Fruit fly (Drosophila melanogaster) whole organism, wandering third instar larva: ENCODE measurements around the gene Cyp4d21.

ENCODE experiments used
- Abd-B ChIP-seq: fragments of >200 bp; optimal IDR thresholded peaks from 2 replicates; lab custom pipeline; 2017; ENCODE audit warnings: missing biosample characterization, missing genetic modification characterization
- CG32264 ChIP-seq: fragments of 200-800 bp; sonication (Bioruptor generic); optimal IDR thresholded peaks from 2 replicates; lab custom pipeline; 2016; ENCODE audit warnings: missing biosample characterization, missing genetic modification characterization
- CG9705 ChIP-seq: fragments of 200-800 bp; sonication (Bioruptor generic); optimal IDR thresholded peaks from 2 replicates; lab custom pipeline; 2018; ENCODE audit warnings: missing biosample characterization, mild to moderate bottlenecking, missing genetic modification characterization
- CrebA ChIP-seq: fragments of 200-800 bp; sonication (Bioruptor generic); optimal IDR thresholded peaks from 2 replicates; lab custom pipeline; 2016; ENCODE audit warnings: missing biosample characterization, mild to moderate bottlenecking, missing genetic modification characterization, borderline replicate concordance
- Dfd ChIP-seq: fragments of >200 bp; optimal IDR thresholded peaks from 2 replicates; lab custom pipeline; 2017; ENCODE audit warnings: missing biosample characterization, missing genetic modification characterization
- Dif ChIP-seq: fragments of 200-275, 200-300 bp; sonication (Bioruptor generic); optimal IDR thresholded peaks from 2 replicates; lab custom pipeline; 2018; ENCODE audit warnings: missing biosample characterization, missing genetic modification characterization; ENCODE audit not compliant: partially characterized antibody
- GATAd ChIP-seq: sonication (Bioruptor generic); optimal IDR thresholded peaks from 2 replicates; lab custom pipeline; 2016; ENCODE audit warnings: missing biosample characterization, missing genetic modification characterization
- HLH106 ChIP-seq: fragments of 200-800 bp; optimal IDR thresholded peaks from 3 replicates; lab custom pipeline; 2019; ENCODE audit warnings: missing biosample characterization, mild to moderate bottlenecking, missing genetic modification characterization, moderate library complexity
- Hnf4 ChIP-seq: fragments of 200-800 bp; sonication (Bioruptor generic); optimal IDR thresholded peaks from 2 replicates; lab custom pipeline; 2016; ENCODE audit warnings: missing biosample characterization, mild to moderate bottlenecking, missing genetic modification characterization
- Hr78 ChIP-seq: fragments of >200 bp; optimal IDR thresholded peaks from 2 replicates; lab custom pipeline; 2017; ENCODE audit warnings: missing biosample characterization, missing genetic modification characterization
- Hr83 ChIP-seq: fragments of 200-300 bp; sonication (Bioruptor generic); optimal IDR thresholded peaks from 2 replicates; lab custom pipeline; 2016; ENCODE audit warnings: missing biosample characterization, mild to moderate bottlenecking, missing genetic modification characterization, moderate library complexity; ENCODE audit not compliant: poor library complexity, severe bottlenecking
- Jra ChIP-seq: sonication (Bioruptor generic); optimal IDR thresholded peaks from 2 replicates; lab custom pipeline; 2016; ENCODE audit warnings: missing biosample characterization, missing genetic modification characterization
- Mio ChIP-seq: sonication (Bioruptor generic); optimal IDR thresholded peaks from 2 replicates; lab custom pipeline; 2016; ENCODE audit warnings: missing biosample characterization, missing genetic modification characterization
- Myc ChIP-seq: fragments of >200 bp; optimal IDR thresholded peaks from 2 replicates; lab custom pipeline; 2017
- N ChIP-seq: fragments of >200 bp; optimal IDR thresholded peaks from 2 replicates; lab custom pipeline; 2018; ENCODE audit warnings: missing biosample characterization, missing external identifiers, missing genetic modification characterization
- OdsH ChIP-seq: fragments of 200-800 bp; sonication (Bioruptor generic); optimal IDR thresholded peaks from 2 replicates; lab custom pipeline; 2016; ENCODE audit warnings: missing biosample characterization, mild to moderate bottlenecking, missing genetic modification characterization
- Rel ChIP-seq, 2 experiments: fragments of 200-800 bp; sonication (Bioruptor generic) in 1 of 2; optimal IDR thresholded peaks; 2 replicates in 1 of 2; 3 replicates in 1 of 2; lab custom pipeline; 2016 to 2019; ENCODE audit warnings: mild to moderate bottlenecking in 2 of 2, missing biosample characterization in 2 of 2, missing genetic modification characterization in 2 of 2, moderate library complexity in 1 of 2
- Sp1 ChIP-seq: fragments of 200-800 bp; sonication (Bioruptor generic); optimal IDR thresholded peaks from 3 replicates; lab custom pipeline; 2019; ENCODE audit warnings: missing biosample characterization, mild to moderate bottlenecking, missing genetic modification characterization, moderate library complexity
- Vsx2 ChIP-seq: fragments of 200-300, 225-300 bp; sonication (Bioruptor generic); optimal IDR thresholded peaks from 2 replicates; lab custom pipeline; 2018; ENCODE audit warnings: missing biosample characterization, missing genetic modification characterization; ENCODE audit not compliant: partially characterized antibody
- br ChIP-seq: fragments of 200-800 bp; sonication (Bioruptor generic); optimal IDR thresholded peaks from 2 replicates; lab custom pipeline; 2016; ENCODE audit warnings: missing biosample characterization, missing genetic modification characterization
- brk ChIP-seq: fragments of 200-800 bp; sonication (Bioruptor generic); optimal IDR thresholded peaks from 2 replicates; lab custom pipeline; 2016; ENCODE audit warnings: missing biosample characterization, mild to moderate bottlenecking, missing genetic modification characterization
- dl ChIP-seq, 2 experiments: fragments of 175-275, 200-275 bp in 1 of 2; fragments of 200-275 bp in 1 of 2; sonication (Bioruptor generic); optimal IDR thresholded peaks; lab custom pipeline; 2018; ENCODE audit warnings: mild to moderate bottlenecking in 2 of 2, missing biosample characterization in 2 of 2, missing genetic modification characterization in 2 of 2, moderate library complexity in 2 of 2; ENCODE audit not compliant: partially characterized antibody in 2 of 2, insufficient read depth in 1 of 2
- dmrt93B ChIP-seq: fragments of 200-800 bp; sonication (Bioruptor generic); optimal IDR thresholded peaks from 2 replicates; lab custom pipeline; 2018; ENCODE audit warnings: missing biosample characterization, mild to moderate bottlenecking, missing genetic modification characterization
- dsf ChIP-seq: sonication (Bioruptor generic); optimal IDR thresholded peaks from 2 replicates; lab custom pipeline; 2016; ENCODE audit warnings: missing biosample characterization, missing genetic modification characterization, borderline replicate concordance
- ey ChIP-seq: fragments of 200-800 bp; sonication (Bioruptor generic); optimal IDR thresholded peaks from 2 replicates; lab custom pipeline; 2016; ENCODE audit warnings: missing biosample characterization, missing genetic modification characterization
- foxo ChIP-seq, 2 experiments: fragments of 200-800 bp; sonication (Bioruptor generic); optimal IDR thresholded peaks; 2 replicates in 1 of 2; 3 replicates in 1 of 2; lab custom pipeline; 2016 to 2017; ENCODE audit warnings: missing biosample characterization in 2 of 2, missing genetic modification characterization in 2 of 2
- fru ChIP-seq: fragments of 200-800 bp; sonication (Bioruptor generic); optimal IDR thresholded peaks from 3 replicates; lab custom pipeline; 2016; ENCODE audit warnings: missing biosample characterization, mild to moderate bottlenecking, missing genetic modification characterization
- h ChIP-seq: fragments of 200-800 bp; sonication (Bioruptor generic); optimal IDR thresholded peaks from 3 replicates; lab custom pipeline; 2016; ENCODE audit warnings: missing biosample characterization, mild to moderate bottlenecking, missing genetic modification characterization
- jim ChIP-seq: fragments of 175-275, 200-325 bp; sonication (Bioruptor generic); optimal IDR thresholded peaks from 2 replicates; lab custom pipeline; 2016; ENCODE audit warnings: missing biosample characterization, mild to moderate bottlenecking, missing genetic modification characterization
- lola ChIP-seq: fragments of >200 bp; optimal IDR thresholded peaks from 2 replicates; lab custom pipeline; 2017; ENCODE audit warnings: missing biosample characterization, missing genetic modification characterization
- pan ChIP-seq: fragments of >200 bp; optimal IDR thresholded peaks from 2 replicates; lab custom pipeline; 2017
- psq ChIP-seq: fragments of 200-800 bp; sonication (Bioruptor generic); optimal IDR thresholded peaks from 3 replicates; lab custom pipeline; 2017; ENCODE audit warnings: missing biosample characterization, mild to moderate bottlenecking, missing genetic modification characterization, moderate library complexity
- rgr ChIP-seq: fragments of 200-800 bp; sonication (Bioruptor generic); optimal IDR thresholded peaks from 3 replicates; lab custom pipeline; 2016; ENCODE audit warnings: missing biosample characterization, mild to moderate bottlenecking, missing genetic modification characterization
- sage ChIP-seq: fragments of 200-800 bp; sonication (Bioruptor generic); optimal IDR thresholded peaks from 2 replicates; lab custom pipeline; 2016; ENCODE audit warnings: missing biosample characterization, mild to moderate bottlenecking, missing genetic modification characterization
- sv ChIP-seq: fragments of 200-800 bp; sonication (Bioruptor generic); optimal IDR thresholded peaks from 3 replicates; lab custom pipeline; 2016; ENCODE audit warnings: missing biosample characterization, missing genetic modification characterization
- tai ChIP-seq: sonication (Bioruptor generic); optimal IDR thresholded peaks from 2 replicates; lab custom pipeline; 2016; ENCODE audit warnings: missing biosample characterization, missing genetic modification characterization
- usp ChIP-seq: fragments of >200 bp; optimal IDR thresholded peaks from 2 replicates; lab custom pipeline; 2017; ENCODE audit warnings: missing biosample characterization, missing genetic modification characterization
- woc ChIP-seq: sonication (Bioruptor generic); optimal IDR thresholded peaks from 2 replicates; lab custom pipeline; 2016; ENCODE audit warnings: missing biosample characterization, mild to moderate bottlenecking, missing genetic modification characterization

Gene Cyp4d21

dm6 chr2L:7574257-7575125, 30.9 kb upstream of the Cyp4d21 start:
- no peak for TF ChIP-seq jim (GFP tag; lab: Kevin White, UChicago)
- TF ChIP-seq Mio (GFP tag; lab: Kevin White, UChicago) = no peak
- no peak for TF ChIP-seq Hnf4 (GFP tag; lab: Kevin White, UChicago)
- peak; percentile 40 for TF ChIP-seq h (GFP tag; lab: Kevin White, UChicago)
- TF ChIP-seq Myc (lab: Kevin White, UChicago) = no peak
- no peak for TF ChIP-seq Hr83 (GFP tag; lab: Kevin White, UChicago)
- no peak for TF ChIP-seq lola (GFP tag; lab: Kevin White, UChicago)
- peak; percentile 49 for TF ChIP-seq fru
- TF ChIP-seq Rel (GFP tag; optimal IDR thresholded peaks at IDR 0.05; lab: Kevin White, UChicago) = no peak
- TF ChIP-seq Rel (tag; optimal IDR thresholded peaks at IDR 0.05; lab: Kevin White, UChicago) = no peak
- no peak for TF ChIP-seq Dif (GFP tag; lab: Kevin White, UChicago)
- TF ChIP-seq usp (GFP tag; lab: Kevin White, UChicago) = no peak
- peak; percentile 51 for TF ChIP-seq woc (GFP tag; lab: Kevin White, UChicago)
- no peak for TF ChIP-seq br
- peak; percentile 41 for TF ChIP-seq dmrt93B
- TF ChIP-seq psq (GFP tag; lab: Kevin White, UChicago) = peak; percentile 46
- TF ChIP-seq Sp1 (GFP tag; lab: Kevin White, UChicago) = peak; percentile 56
- no peak for TF ChIP-seq Dfd
- TF ChIP-seq ey (GFP tag; lab: Kevin White, UChicago) = peak; percentile 27
- peak; percentile 18 for TF ChIP-seq Vsx2 (GFP tag; lab: Kevin White, UChicago)
- no peak for TF ChIP-seq CG32264
- peak; percentile 49 for TF ChIP-seq OdsH (GFP tag; lab: Kevin White, UChicago)
- TF ChIP-seq brk (GFP tag; lab: Kevin White, UChicago) = no peak
- no peak for TF ChIP-seq sv
- peak in 1 of 2 experiments; percentile 73 for TF ChIP-seq foxo (GFP tag; optimal IDR thresholded peaks at IDR 0.05; lab: Kevin White, UChicago)
- TF ChIP-seq Abd-B = no peak
- TF ChIP-seq tai (GFP tag; lab: Kevin White, UChicago) = no peak
- peak; percentile 65 for TF ChIP-seq HLH106 (tag; lab: Kevin White, UChicago)
- TF ChIP-seq rgr (GFP tag; lab: Kevin White, UChicago) = peak; percentile 65
- no peak for TF ChIP-seq Jra (GFP tag; lab: Kevin White, UChicago)

DNA sequence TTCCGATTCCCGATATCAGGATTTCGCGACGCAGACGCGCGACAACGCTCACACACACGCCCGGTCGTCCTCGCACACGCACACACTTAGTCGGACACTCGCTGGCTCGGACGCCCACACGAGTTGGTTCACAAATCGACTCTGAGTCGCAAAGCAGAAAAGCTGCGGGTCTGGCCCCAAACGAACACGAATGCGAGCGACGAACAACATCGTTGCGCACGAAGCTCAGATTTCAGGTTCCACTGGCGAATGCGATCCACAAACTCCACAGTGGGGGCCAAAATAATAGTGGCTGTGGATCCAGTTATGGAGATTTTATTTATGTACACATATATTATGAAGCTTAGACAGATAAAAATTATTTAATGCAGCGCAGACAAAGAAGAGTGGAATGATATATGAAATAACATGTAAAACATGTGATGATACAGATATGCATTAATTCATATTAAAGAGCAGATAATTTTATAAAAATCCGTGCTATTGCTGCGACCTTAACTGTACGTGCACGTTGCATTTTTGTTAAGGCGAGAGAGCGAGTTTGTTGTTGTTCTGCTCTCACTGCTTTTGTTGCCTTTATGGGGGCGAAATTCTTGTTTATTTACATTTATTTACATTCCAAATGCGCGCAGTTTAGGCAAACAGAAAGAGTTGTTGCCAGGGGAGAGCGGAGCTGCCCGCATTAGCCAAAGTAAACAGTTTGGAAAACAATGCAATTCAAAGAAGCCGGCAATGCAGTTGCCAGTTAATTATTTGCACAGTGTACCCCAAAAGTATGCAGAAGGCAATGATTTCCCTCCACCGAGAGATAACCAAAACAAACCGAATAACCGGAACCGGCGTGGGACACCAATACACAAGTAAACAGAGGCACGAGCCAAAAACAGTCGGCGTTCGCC, 28.7 kb upstream of the Cyp4d21 start:
- TF ChIP-seq Myc (lab: Kevin White, UChicago) (no peak), CG32264 (peak; percentile 84), usp (GFP tag; lab: Kevin White, UChicago) (no peak), Mio (GFP tag; lab: Kevin White, UChicago) (no peak), Hr78 (GFP tag; lab: Kevin White, UChicago) (no peak), tai (GFP tag; lab: Kevin White, UChicago) (no peak), brk (GFP tag; lab: Kevin White, UChicago) (peak; percentile 76), rgr (GFP tag; lab: Kevin White, UChicago) (peak; percentile 87), HLH106 (tag; lab: Kevin White, UChicago) (peak; percentile 95), OdsH (GFP tag; lab: Kevin White, UChicago) (no peak), Dfd (no peak), fru (peak; percentile 90), ey (GFP tag; lab: Kevin White, UChicago) (no peak), N (GFP tag; lab: Kevin White, UChicago) (peak; percentile 22), Dif (GFP tag; lab: Kevin White, UChicago) (peak; percentile 76), br (peak; percentile 32), woc (GFP tag; lab: Kevin White, UChicago) (peak; percentile 97), sv (peak; percentile 55), CG9705 (GFP tag; lab: Kevin White, UChicago) (peak; percentile 91), CrebA (GFP tag; lab: Kevin White, UChicago) (peak; percentile 69), Vsx2 (GFP tag; lab: Kevin White, UChicago) (peak; percentile 66), Jra (GFP tag; lab: Kevin White, UChicago) (no peak), psq (GFP tag; lab: Kevin White, UChicago) (peak; percentile 78), Hr83 (GFP tag; lab: Kevin White, UChicago) (peak; percentile 69), Abd-B (no peak), dsf (no peak), Sp1 (GFP tag; lab: Kevin White, UChicago) (peak; percentile 51), sage (GFP tag; lab: Kevin White, UChicago) (peak; percentile 84), Rel (GFP tag; optimal IDR thresholded peaks at IDR 0.05; lab: Kevin White, UChicago) (peak; percentile 69), Rel (tag; optimal IDR thresholded peaks at IDR 0.05; lab: Kevin White, UChicago) (peak; percentile 77), pan (lab: Kevin White, UChicago) (no peak), dmrt93B (peak; percentile 86), foxo (GFP tag; optimal IDR thresholded peaks at IDR 0.05; lab: Kevin White, UChicago) (peak in 1 of 2 experiments; percentile 90), Hnf4 (GFP tag; lab: Kevin White, UChicago) (no peak), lola (GFP tag; lab: Kevin White, UChicago) (no peak), h (GFP tag; lab: Kevin White, UChicago) (peak; percentile 94), dl (GFP tag; optimal IDR thresholded peaks at IDR 0.05; lab: Kevin White, UChicago; ENCODE audit: insufficient read depth in 1 of 2, partially characterized antibody in 2 of 2) (peak in 1 of 2 experiments; percentile 34), GATAd (GFP tag; lab: Kevin White, UChicago) (no peak), jim (GFP tag; lab: Kevin White, UChicago) (no peak)
